Worm (Caenorhabditis elegans) whole organism, L1 larva: ENCODE results near the gene cyp-13A11.

Experiments
- C04F5.9 ChIP-seq: sonication (generic microtip); optimal IDR thresholded peaks from 2 replicates; lab custom pipeline; 2016; ENCODE audit warnings: missing genetic modification characterization, missing compliant biosample characterization
- F16B12.6 ChIP-seq: fragments of 150-350 bp; optimal IDR thresholded peaks from 2 replicates; lab custom pipeline; 2014; ENCODE audit warnings: missing biosample characterization, missing genetic modification characterization
- Y116A8C.19 ChIP-seq: sonication (generic microtip); optimal IDR thresholded peaks from 2 replicates; lab custom pipeline; 2016; ENCODE audit warnings: missing compliant biosample characterization, missing genetic modification characterization, borderline replicate concordance
- aly-2 ChIP-seq: fragments of 150-350 bp; optimal IDR thresholded peaks from 2 replicates; lab custom pipeline; 2014; ENCODE audit warnings: missing biosample characterization, missing genetic modification characterization
- ama-1 ChIP-seq: fragments of 150-350 bp; optimal IDR thresholded peaks from 2 replicates; lab custom pipeline; 2014
- blmp-1 ChIP-seq: fragments of 150-350 bp; optimal IDR thresholded peaks from 2 replicates; lab custom pipeline; 2014; ENCODE audit warnings: missing biosample characterization, missing genetic modification characterization
- ceh-63 ChIP-seq: fragments of 200-800 bp; sonication (Bioruptor generic); optimal IDR thresholded peaks from 2 replicates; lab custom pipeline; 2018; ENCODE audit warnings: mild to moderate bottlenecking, missing genetic modification characterization, missing compliant biosample characterization
- ceh-90 ChIP-seq: sonication (generic microtip); optimal IDR thresholded peaks from 2 replicates; lab custom pipeline; 2016; ENCODE audit warnings: missing genetic modification characterization, missing compliant biosample characterization
- efl-1 ChIP-seq, 4 experiments: fragments of 150-350 bp; optimal IDR thresholded peaks in 3 of 4; peaks in 1 of 4; 1 replicate in 1 of 4; 2 replicates in 3 of 4; lab custom pipeline; 2014; ENCODE audit warnings: missing biosample characterization in 2 of 4, missing genetic modification characterization in 2 of 4, missing genetic modification reagents in 2 of 4
- egl-13 ChIP-seq: sonication (generic microtip); optimal IDR thresholded peaks from 2 replicates; lab custom pipeline; 2016; ENCODE audit warnings: missing genotype, missing genetic modification reagents, missing genetic modification characterization, missing compliant biosample characterization
- egl-27 ChIP-seq, 2 experiments: fragments of 150-350 bp in 1 of 2; sonication (generic microtip); optimal IDR thresholded peaks; 3 replicates each; lab custom pipeline; 2017 to 2018; ENCODE audit warnings: missing biosample characterization in 2 of 2, missing genetic modification characterization in 2 of 2, missing genetic modification reagents in 2 of 2
- elt-2 ChIP-seq: sonication (generic microtip); optimal IDR thresholded peaks from 2 replicates; lab custom pipeline; 2016; ENCODE audit warnings: missing genetic modification characterization, mild to moderate bottlenecking, inconsistent platforms, missing compliant biosample characterization, missing genetic modification reagents
- elt-3 ChIP-seq, 6 experiments: fragments of 150-350 bp in 1 of 6; sonication (generic microtip); optimal IDR thresholded peaks; 2 replicates each; lab custom pipeline; 2017 to 2018; ENCODE audit warnings: missing biosample characterization in 6 of 6, missing genetic modification characterization in 6 of 6, inconsistent platforms in 1 of 6
- fkh-10 ChIP-seq: sonication (generic microtip); optimal IDR thresholded peaks from 2 replicates; lab custom pipeline; 2017; ENCODE audit warnings: missing biosample characterization, missing genetic modification reagents, missing genetic modification characterization
- fkh-8 ChIP-seq: sonication (generic microtip); optimal IDR thresholded peaks from 2 replicates; lab custom pipeline; 2016; ENCODE audit warnings: mild to moderate bottlenecking, missing genetic modification characterization, missing compliant biosample characterization
- grh-1 ChIP-seq: fragments of 200-800 bp; sonication (Bioruptor generic); IDR thresholded peaks from 2 replicates; pipeline ENCODE4 v1.3.6; 2022; ENCODE audit warnings: missing genetic modification reagents, missing genetic modification characterization, missing compliant biosample characterization
- hlh-17 ChIP-seq: fragments of 200-800 bp; sonication (Bioruptor generic); optimal IDR thresholded peaks from 2 replicates; lab custom pipeline; 2018; ENCODE audit warnings: missing genetic modification characterization, mild to moderate bottlenecking, missing compliant biosample characterization, moderate library complexity, borderline replicate concordance
- hlh-4 ChIP-seq: sonication (generic microtip); optimal IDR thresholded peaks from 2 replicates; lab custom pipeline; 2016; ENCODE audit warnings: mild to moderate bottlenecking, missing genetic modification characterization, missing compliant biosample characterization
- irx-1 ChIP-seq: sonication (generic microtip); optimal IDR thresholded peaks from 2 replicates; lab custom pipeline; 2016; ENCODE audit warnings: missing genetic modification characterization, missing compliant biosample characterization
- isw-1 ChIP-seq: fragments of 200-800 bp; sonication (Bioruptor generic); IDR thresholded peaks from 2 replicates; pipeline ENCODE4 v1.3.6; 2022; ENCODE audit warnings: missing genetic modification characterization, missing compliant biosample characterization
- jun-1 ChIP-seq: fragments of 150-350 bp; optimal IDR thresholded peaks from 2 replicates; lab custom pipeline; 2014; ENCODE audit warnings: missing biosample characterization, missing genetic modification reagents, missing genetic modification characterization
- lin-14 ChIP-seq: fragments of 200-800 bp; sonication (Bioruptor generic); optimal IDR thresholded peaks from 2 replicates; lab custom pipeline; 2018; ENCODE audit warnings: mild to moderate bottlenecking, missing genetic modification characterization, moderate library complexity, missing compliant biosample characterization
- lin-15B ChIP-seq: fragments of 150-350 bp; sonication (generic microtip); optimal IDR thresholded peaks from 3 replicates; lab custom pipeline; 2014; ENCODE audit warnings: missing biosample characterization, missing genetic modification characterization
- lin-35 ChIP-seq, 2 experiments: fragments of 150-350 bp; optimal IDR thresholded peaks; 2 replicates each; lab custom pipeline; 2014; ENCODE audit warnings: missing biosample characterization in 2 of 2, missing genetic modification characterization in 2 of 2, missing genetic modification reagents in 2 of 2
- lin-39 ChIP-seq: fragments of 150-350 bp; optimal IDR thresholded peaks from 2 replicates; lab custom pipeline; 2014; ENCODE audit warnings: missing biosample characterization, missing genetic modification reagents, missing genetic modification characterization
- lir-3 ChIP-seq: sonication (generic microtip); optimal IDR thresholded peaks from 2 replicates; lab custom pipeline; 2016; ENCODE audit warnings: mild to moderate bottlenecking, missing genetic modification characterization, moderate library complexity, missing compliant biosample characterization; ENCODE audit not compliant: poor library complexity
- lsy-2 ChIP-seq, 2 experiments: fragments of 150-350 bp; optimal IDR thresholded peaks; 2 replicates each; lab custom pipeline; 2014; ENCODE audit warnings: missing biosample characterization in 2 of 2, missing genetic modification characterization in 2 of 2
- mab-9 ChIP-seq: fragments of 200-800 bp; sonication (Bioruptor generic); IDR thresholded peaks from 2 replicates; pipeline ENCODE4 v1.3.6; 2022; ENCODE audit warnings: missing genetic modification reagents, missing genetic modification characterization, missing compliant biosample characterization
- mdl-1 ChIP-seq, 2 experiments: fragments of 150-350 bp; optimal IDR thresholded peaks; 2 replicates each; lab custom pipeline; 2014 to 2017; ENCODE audit warnings: missing biosample characterization in 2 of 2, missing genetic modification characterization in 2 of 2, inconsistent platforms in 1 of 2
- mep-1 ChIP-seq: fragments of 150-350 bp; optimal IDR thresholded peaks from 2 replicates; lab custom pipeline; 2014; ENCODE audit warnings: missing biosample characterization, missing genetic modification characterization
- nhr-12 ChIP-seq: sonication (generic microtip); optimal IDR thresholded peaks from 2 replicates; lab custom pipeline; 2017; ENCODE audit warnings: missing biosample characterization, missing genetic modification characterization
- nhr-20 ChIP-seq: sonication (generic microtip); optimal IDR thresholded peaks from 2 replicates; lab custom pipeline; 2016; ENCODE audit warnings: mild to moderate bottlenecking, missing genetic modification characterization, missing compliant biosample characterization
- nhr-237 ChIP-seq: fragments of 150-350 bp; optimal IDR thresholded peaks from 2 replicates; lab custom pipeline; 2014; ENCODE audit warnings: missing biosample characterization, missing genetic modification characterization
- nhr-71 ChIP-seq: sonication (generic microtip); optimal IDR thresholded peaks from 2 replicates; lab custom pipeline; 2016; ENCODE audit warnings: mild to moderate bottlenecking, missing genetic modification characterization, moderate library complexity, missing compliant biosample characterization
- nhr-84 ChIP-seq: sonication (generic microtip); optimal IDR thresholded peaks from 2 replicates; lab custom pipeline; 2017; ENCODE audit warnings: missing biosample characterization, missing genetic modification characterization
- nhr-85 ChIP-seq: sonication (generic microtip); peaks from one replicate; lab custom pipeline; 2016; ENCODE audit warnings: missing genetic modification characterization, inconsistent platforms, missing compliant biosample characterization
- nhr-90 ChIP-seq: sonication (generic microtip); optimal IDR thresholded peaks from 2 replicates; lab custom pipeline; 2016; ENCODE audit warnings: mild to moderate bottlenecking, missing genetic modification characterization, missing compliant biosample characterization; ENCODE audit not compliant: poor library complexity
- pqm-1 ChIP-seq: sonication (generic microtip); optimal IDR thresholded peaks from 3 replicates; lab custom pipeline; 2017; ENCODE audit warnings: missing biosample characterization, missing genetic modification characterization
- rnt-1 ChIP-seq: sonication (generic microtip); optimal IDR thresholded peaks from 2 replicates; lab custom pipeline; 2016; ENCODE audit warnings: mild to moderate bottlenecking, missing genetic modification characterization, moderate library complexity, missing compliant biosample characterization
- skn-1 ChIP-seq: fragments of 150-350 bp; optimal IDR thresholded peaks from 2 replicates; lab custom pipeline; 2014; ENCODE audit warnings: missing biosample characterization, missing genetic modification characterization
- snpc-4 ChIP-seq: fragments of 150-350 bp; optimal IDR thresholded peaks from 2 replicates; lab custom pipeline; 2014; ENCODE audit warnings: missing biosample characterization, missing genetic modification characterization
- snu-23 ChIP-seq: sonication (generic microtip); optimal IDR thresholded peaks from 2 replicates; lab custom pipeline; 2016; ENCODE audit warnings: missing genetic modification characterization, missing compliant biosample characterization
- sox-4 ChIP-seq: sonication (generic microtip); optimal IDR thresholded peaks from 2 replicates; lab custom pipeline; 2016; ENCODE audit warnings: missing genetic modification characterization, missing compliant biosample characterization
- sptf-1 ChIP-seq: fragments of 150-350 bp; optimal IDR thresholded peaks from 2 replicates; lab custom pipeline; 2014; ENCODE audit warnings: missing biosample characterization, missing genetic modification characterization
- sup-37 ChIP-seq: fragments of 200-800 bp; sonication (Bioruptor generic); optimal IDR thresholded peaks from 2 replicates; lab custom pipeline; 2018; ENCODE audit warnings: mild to moderate bottlenecking, missing genetic modification characterization, missing compliant biosample characterization
- swsn-7 ChIP-seq: sonication (generic microtip); optimal IDR thresholded peaks from 2 replicates; lab custom pipeline; 2016; ENCODE audit warnings: missing genetic modification characterization, missing compliant biosample characterization
- unc-130 ChIP-seq: fragments of 150-350 bp; optimal IDR thresholded peaks from 2 replicates; lab custom pipeline; 2017; ENCODE audit warnings: missing biosample characterization, missing genetic modification characterization, inconsistent platforms
- unc-86 ChIP-seq: sonication (generic microtip); optimal IDR thresholded peaks from 2 replicates; lab custom pipeline; 2016; ENCODE audit warnings: missing genetic modification characterization, missing compliant biosample characterization
- unc-98 ChIP-seq: fragments of 200-800 bp; sonication (Bioruptor generic); IDR thresholded peaks from 2 replicates; pipeline ENCODE4 v1.3.6; 2022; ENCODE audit warnings: missing genetic modification characterization, missing compliant biosample characterization
- vab-15 ChIP-seq: sonication (generic microtip); optimal IDR thresholded peaks from 2 replicates; lab custom pipeline; 2017; ENCODE audit warnings: missing genotype, mild to moderate bottlenecking, missing genetic modification characterization, missing compliant biosample characterization
- xbp-1 ChIP-seq: sonication (generic microtip); optimal IDR thresholded peaks from 2 replicates; lab custom pipeline; 2016; ENCODE audit warnings: missing genetic modification characterization, missing compliant biosample characterization
- zag-1 ChIP-seq: fragments of 150-350 bp; optimal IDR thresholded peaks from 2 replicates; lab custom pipeline; 2014; ENCODE audit warnings: missing biosample characterization, missing genetic modification characterization
- ztf-11 ChIP-seq, 2 experiments: sonication (generic microtip); optimal IDR thresholded peaks; 2 replicates each; lab custom pipeline; 2016 to 2017; ENCODE audit warnings: missing genetic modification characterization in 2 of 2, missing biosample characterization in 1 of 2, missing compliant biosample characterization in 1 of 2

cyp-13A11 gene

ce11 chrIII:13011927-13012326 lies 8.9 kb upstream of the cyp-13A11 start:
- no peak for TF ChIP-seq ama-1 (lab: Kevin White, UChicago)
- no peak for TF ChIP-seq C04F5.9
- TF ChIP-seq zag-1 (tag; lab: Kevin White, UChicago) = no peak
- no peak for TF ChIP-seq egl-27 (tag; optimal IDR thresholded peaks at IDR 0.05; lab: Kevin White, UChicago)
- peak; percentile 76 for TF ChIP-seq nhr-85 (tag; lab: Kevin White, UChicago)
- peak in 1 of 2 experiments; percentile 49 for TF ChIP-seq lsy-2 (tag; optimal IDR thresholded peaks at IDR 0.05; lab: Kevin White, UChicago)
- no peak for TF ChIP-seq nhr-71 (tag; lab: Kevin White, UChicago)
- no peak for TF ChIP-seq swsn-7 (tag; lab: Kevin White, UChicago)
- TF ChIP-seq mab-9 = no peak
- no peak for TF ChIP-seq hlh-4 (tag; lab: Kevin White, UChicago)
- no peak for TF ChIP-seq unc-98 (GFP tag; lab: Robert Waterston, UW)
- no peak for TF ChIP-seq sup-37 (GFP tag; lab: Kevin White, UChicago)
- TF ChIP-seq lin-14 (GFP tag; lab: Kevin White, UChicago) = peak; percentile 84
- TF ChIP-seq elt-2 (tag; lab: Kevin White, UChicago) = no peak
- no peak for TF ChIP-seq ceh-63 (GFP tag; lab: Kevin White, UChicago)
- TF ChIP-seq unc-130 (tag; lab: Kevin White, UChicago) = peak; percentile 35
- TF ChIP-seq nhr-12 (tag; lab: Kevin White, UChicago) = no peak
- no peak for TF ChIP-seq grh-1
- no peak for TF ChIP-seq Y116A8C.19 (tag; lab: Kevin White, UChicago)
- peak; percentile 8 for TF ChIP-seq mep-1 (tag; lab: Kevin White, UChicago)
- TF ChIP-seq nhr-84 (tag; lab: Kevin White, UChicago) = no peak
- TF ChIP-seq lin-35 (GFP tag; optimal IDR thresholded peaks at IDR 0.05; lab: Kevin White, UChicago) = peak in 1 of 2 experiments; percentile 24
- no peak for TF ChIP-seq lin-39 (tag; lab: Kevin White, UChicago)
- TF ChIP-seq blmp-1 (tag; lab: Kevin White, UChicago) = peak; percentile 85
- no peak for TF ChIP-seq irx-1 (tag; lab: Kevin White, UChicago)
- peak; percentile 75 for TF ChIP-seq nhr-20
- no peak for TF ChIP-seq ztf-11 (tag; optimal IDR thresholded peaks at IDR 0.05; lab: Kevin White, UChicago)
- TF ChIP-seq mdl-1 (tag; optimal IDR thresholded peaks at IDR 0.05; lab: Kevin White, UChicago) = no peak
- TF ChIP-seq egl-13 (tag; lab: Kevin White, UChicago) = no peak
- TF ChIP-seq sptf-1 (tag; lab: Kevin White, UChicago) = no peak
- no peak for TF ChIP-seq efl-1 (optimal IDR thresholded peaks at IDR 0.05; lab: Kevin White, UChicago)
- TF ChIP-seq efl-1 (GFP tag; optimal IDR thresholded peaks at IDR 0.05 in 1 of 2; lab: Kevin White, UChicago) = peak in 1 of 2 experiments; percentile 92
- TF ChIP-seq F16B12.6 = no peak
- no peak for TF ChIP-seq xbp-1 (tag; lab: Kevin White, UChicago)
- TF ChIP-seq elt-3 (tag; optimal IDR thresholded peaks at IDR 0.05; lab: Kevin White, UChicago) = peak in 1 of 6 experiments; percentile 65
- no peak for TF ChIP-seq unc-86
- TF ChIP-seq aly-2 = no peak
- TF ChIP-seq skn-1 = no peak
- no peak for TF ChIP-seq nhr-237 (tag; lab: Kevin White, UChicago)
- TF ChIP-seq pqm-1 (tag; lab: Kevin White, UChicago) = no peak
- peak; percentile 31 for TF ChIP-seq vab-15
- no peak for TF ChIP-seq lir-3 (tag; lab: Kevin White, UChicago)
- peak; percentile 15 for TF ChIP-seq nhr-90 (tag; lab: Kevin White, UChicago)
- TF ChIP-seq jun-1 = no peak
- TF ChIP-seq rnt-1 = no peak
- TF ChIP-seq fkh-8 (tag; lab: Kevin White, UChicago) = no peak
- no peak for TF ChIP-seq snpc-4 (tag; lab: Kevin White, UChicago)
- TF ChIP-seq snu-23 (GFP tag; lab: Kevin White, UChicago) = peak; percentile 65
- no peak for TF ChIP-seq lin-15B (tag; lab: Kevin White, UChicago)
- TF ChIP-seq fkh-10 (GFP tag; lab: Kevin White, UChicago) = no peak
- no peak for TF ChIP-seq ceh-90 (tag; lab: Kevin White, UChicago)
- no peak for TF ChIP-seq sox-4 (tag; lab: Kevin White, UChicago)
- no peak for TF ChIP-seq hlh-17 (GFP tag; lab: Kevin White, UChicago)
- TF ChIP-seq isw-1 = no peak
